In the genomic region with DNA sequence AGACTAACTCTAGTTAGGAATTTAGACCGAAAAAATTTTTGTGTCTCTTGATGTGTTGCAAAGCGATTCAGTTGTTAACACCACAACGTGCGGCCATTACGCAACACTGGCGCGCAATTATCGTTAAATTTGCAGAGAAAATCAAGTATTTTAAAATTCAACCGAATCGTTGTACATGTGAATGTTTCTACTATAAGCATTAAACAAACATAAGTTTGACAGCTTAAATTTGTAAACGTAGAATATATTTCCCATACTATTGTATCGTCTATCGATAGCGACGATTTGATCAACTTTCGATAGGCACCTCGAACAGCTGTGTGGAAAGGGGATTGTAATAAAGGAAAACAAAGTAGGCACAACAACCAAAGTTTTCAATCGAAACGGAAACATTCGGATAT, we compare ENCODE assay signal across 1 fruit fly cellular context.
A peak's percentile ranks its signal among the peaks of the same experiment; 100 is the strongest.
TF ChIP-seq lines count a peak whose summit lies in the region.

TSS of gene Usp30 (minus strand) at position 245 of the 401 bp plus-strand sequence.
TSS of gene CG16721 (plus strand) at position 327 of the 401 bp plus-strand sequence.

TF ChIP-seq in whole organism, embryonic, 481 proteins besides CTCF, POLR2A, EP300 and RAD21 (continued from another document and continues in another):
- TF ChIP-seq Hand (GFP tag; optimal IDR thresholded peaks at IDR 0.05; lab: Kevin White, UChicago): no peak
- TF ChIP-seq salm (tag; optimal IDR thresholded peaks at IDR 0.05; lab: Kevin White, UChicago): no peak
- TF ChIP-seq Nf-YC (tag; optimal IDR thresholded peaks at IDR 0.05; lab: Kevin White, UChicago): peak; percentile 39
- TF ChIP-seq CG11560 (tag; IDR thresholded peaks at IDR 0.05; lab: Robert Waterston, UW): no peak
- TF ChIP-seq H2.0 (GFP tag; IDR thresholded peaks at IDR 0.05; lab: Robert Waterston, UW): no peak
- peak; percentile 78 for TF ChIP-seq CG1603 (tag; optimal IDR thresholded peaks at IDR 0.05; lab: Kevin White, UChicago)
- TF ChIP-seq unpg (GFP tag; optimal IDR thresholded peaks at IDR 0.05; lab: Kevin White, UChicago): peak; percentile 43
- TF ChIP-seq Hr78 (GFP tag; optimal IDR thresholded peaks at IDR 0.05; lab: Kevin White, UChicago): no peak
- peak; percentile 55 for TF ChIP-seq phol (tag; optimal IDR thresholded peaks at IDR 0.05; lab: Kevin White, UChicago)
- TF ChIP-seq Hsf (GFP tag; optimal IDR thresholded peaks at IDR 0.05; lab: Kevin White, UChicago): peak; percentile 22
- TF ChIP-seq her (GFP tag; optimal IDR thresholded peaks at IDR 0.05; lab: Kevin White, UChicago): peak; percentile 56
- no peak for TF ChIP-seq Ssrp (tag; optimal IDR thresholded peaks at IDR 0.05; lab: Kevin White, UChicago)
- TF ChIP-seq ase (GFP tag; IDR thresholded peaks at IDR 0.05; lab: Robert Waterston, UW): no peak
- peak; percentile 39 for TF ChIP-seq CG13894 (tag; optimal IDR thresholded peaks at IDR 0.05; lab: Kevin White, UChicago)
- TF ChIP-seq ATbp (GFP tag; optimal IDR thresholded peaks at IDR 0.05; lab: Kevin White, UChicago): no peak
- peak; percentile 77 for TF ChIP-seq CG8290 (GFP tag; optimal IDR thresholded peaks at IDR 0.05; lab: Kevin White, UChicago)
- peak in 1 of 2 experiments; percentile 42 for TF ChIP-seq CG8290 (tag; optimal IDR thresholded peaks at IDR 0.05; lab: Kevin White, UChicago)
- no peak for TF ChIP-seq Dek (tag; optimal IDR thresholded peaks at IDR 0.05; lab: Kevin White, UChicago)
- TF ChIP-seq hkb (optimal IDR thresholded peaks at IDR 0.05; lab: Kevin White, UChicago): no peak
- 0 out of 2 replicates have a peak, but pooled peaks have one; percentile 15 for TF ChIP-seq hkb (GFP tag; IDR thresholded peaks at IDR 0.05; lab: Robert Waterston, UW)
- no peak for TF ChIP-seq CG17385 (GFP tag; optimal IDR thresholded peaks at IDR 0.05; lab: Kevin White, UChicago)
- TF ChIP-seq CG4328 (GFP tag; optimal IDR thresholded peaks at IDR 0.05; lab: Kevin White, UChicago): peak; percentile 13
- TF ChIP-seq CG12299 (tag; optimal IDR thresholded peaks at IDR 0.05; lab: Kevin White, UChicago): peak; percentile 29
- TF ChIP-seq oc (tag; optimal IDR thresholded peaks at IDR 0.05; lab: Kevin White, UChicago): no peak
- TF ChIP-seq Med (GFP tag; lab: Kevin White, UChicago): peak; percentile 93
- no peak for TF ChIP-seq gsb (GFP tag; IDR thresholded peaks at IDR 0.05; lab: Robert Waterston, UW)
- TF ChIP-seq B-H2 (GFP tag; optimal IDR thresholded peaks at IDR 0.05; lab: Kevin White, UChicago): peak; percentile 60
- no peak for TF ChIP-seq sima (GFP tag; optimal IDR thresholded peaks at IDR 0.05; lab: Kevin White, UChicago)
- no peak for TF ChIP-seq ci (GFP tag; IDR thresholded peaks at IDR 0.05; lab: Robert Waterston, UW)
- no peak for TF ChIP-seq Mes4 (GFP tag; optimal IDR thresholded peaks at IDR 0.05; lab: Kevin White, UChicago)
- no peak for TF ChIP-seq kah (GFP tag; optimal IDR thresholded peaks at IDR 0.05; lab: Kevin White, UChicago)
- no peak for TF ChIP-seq pfk (GFP tag; optimal IDR thresholded peaks at IDR 0.05; lab: Kevin White, UChicago)
- TF ChIP-seq Nf-YB (GFP tag; optimal IDR thresholded peaks at IDR 0.05; lab: Kevin White, UChicago): peak; percentile 1
- no peak for TF ChIP-seq Usf (GFP tag; optimal IDR thresholded peaks at IDR 0.05; lab: Kevin White, UChicago)
- no peak for TF ChIP-seq CG12104 (GFP tag; optimal IDR thresholded peaks at IDR 0.05; lab: Kevin White, UChicago)
- TF ChIP-seq esg (GFP tag; conservative IDR thresholded peaks at IDR 0.05; lab: Robert Waterston, UW): no peak
- TF ChIP-seq schlank (tag; optimal IDR thresholded peaks at IDR 0.05; lab: Kevin White, UChicago): no peak
- TF ChIP-seq Sox100B (GFP tag; optimal IDR thresholded peaks at IDR 0.05; lab: Kevin White, UChicago): no peak
- TF ChIP-seq HLH3B (GFP tag; IDR thresholded peaks at IDR 0.05; lab: Robert Waterston, UW): no peak
- TF ChIP-seq Nf-YA (GFP tag; IDR thresholded peaks at IDR 0.05; lab: Robert Waterston, UW): no peak
- TF ChIP-seq CG14441 (GFP tag; IDR thresholded peaks at IDR 0.05; lab: Robert Waterston, UW): no peak
- peak; percentile 59 to 66 for TF ChIP-seq dpn (GFP tag; optimal IDR thresholded peaks at IDR 0.05; lab: Kevin White, UChicago)
- TF ChIP-seq ato (GFP tag; IDR thresholded peaks at IDR 0.05; lab: Robert Waterston, UW; ENCODE audit: partially characterized antibody): peak; percentile 60
- no peak for TF ChIP-seq CG3407 (GFP tag; optimal IDR thresholded peaks at IDR 0.05; lab: Kevin White, UChicago)
- TF ChIP-seq CG2202 (tag; optimal IDR thresholded peaks at IDR 0.05; lab: Kevin White, UChicago): no peak
- TF ChIP-seq trh (GFP tag; optimal IDR thresholded peaks at IDR 0.05; lab: Kevin White, UChicago): no peak
- peak; percentile 54 for TF ChIP-seq CG3847 (GFP tag; IDR thresholded peaks at IDR 0.05; lab: Robert Waterston, UW)
- peak; percentile 35 for TF ChIP-seq vfl (GFP tag; optimal IDR thresholded peaks at IDR 0.05; lab: Kevin White, UChicago)
- no peak for TF ChIP-seq croc (GFP tag; conservative IDR thresholded peaks at IDR 0.05; lab: Robert Waterston, UW)
- no peak for TF ChIP-seq lola (GFP tag; optimal IDR thresholded peaks at IDR 0.05; lab: Kevin White, UChicago)
- TF ChIP-seq eyg (GFP tag; optimal IDR thresholded peaks at IDR 0.05; lab: Kevin White, UChicago): no peak
- TF ChIP-seq CG11695 (GFP tag; IDR thresholded peaks at IDR 0.05; lab: Robert Waterston, UW): no peak
- TF ChIP-seq CG10565 (GFP tag; optimal IDR thresholded peaks at IDR 0.05; lab: Kevin White, UChicago): no peak
- TF ChIP-seq Sry-β (GFP tag; optimal IDR thresholded peaks at IDR 0.05; lab: Kevin White, UChicago): no peak
- no peak for TF ChIP-seq Elba2 (GFP tag; optimal IDR thresholded peaks at IDR 0.05; lab: Kevin White, UChicago)
- TF ChIP-seq ems (GFP tag; optimal IDR thresholded peaks at IDR 0.05; lab: Kevin White, UChicago): peak; percentile 72
- peak; percentile 51 for TF ChIP-seq fu2 (GFP tag; optimal IDR thresholded peaks at IDR 0.05; lab: Kevin White, UChicago)
- no peak for TF ChIP-seq CG5953 (GFP tag; IDR thresholded peaks at IDR 0.05; lab: Robert Waterston, UW)
- no peak for TF ChIP-seq CG3065 (GFP tag; optimal IDR thresholded peaks at IDR 0.05; lab: Kevin White, UChicago)
- peak; percentile 46 for TF ChIP-seq E2f2 (GFP tag; IDR thresholded peaks at IDR 0.05; lab: Robert Waterston, UW)
- no peak for TF ChIP-seq CG6654 (GFP tag; optimal IDR thresholded peaks at IDR 0.05; lab: Kevin White, UChicago)
- TF ChIP-seq cato (GFP tag; optimal IDR thresholded peaks at IDR 0.05; lab: Kevin White, UChicago; ENCODE audit: borderline replicate concordance): no peak
- no peak for TF ChIP-seq rib (GFP tag; IDR thresholded peaks at IDR 0.05; lab: Robert Waterston, UW)
- TF ChIP-seq Vsx1 (GFP tag; optimal IDR thresholded peaks at IDR 0.05; lab: Kevin White, UChicago): no peak
- no peak for TF ChIP-seq CG7357 (GFP tag; IDR thresholded peaks at IDR 0.05; lab: Robert Waterston, UW)
- TF ChIP-seq Xbp1 (GFP tag; optimal IDR thresholded peaks at IDR 0.05; lab: Kevin White, UChicago): peak; percentile 40
- no peak for TF ChIP-seq ab (GFP tag; optimal IDR thresholded peaks at IDR 0.05; lab: Kevin White, UChicago)
- TF ChIP-seq wor (GFP tag; IDR thresholded peaks at IDR 0.05; lab: Robert Waterston, UW): no peak
- TF ChIP-seq Fer3 (tag; optimal IDR thresholded peaks at IDR 0.05; lab: Kevin White, UChicago): peak; percentile 28
- TF ChIP-seq CG17612 (GFP tag; IDR thresholded peaks at IDR 0.05; lab: Robert Waterston, UW): no peak
- no peak for TF ChIP-seq CG43689 (GFP tag; IDR thresholded peaks at IDR 0.05; lab: Robert Waterston, UW)
- TF ChIP-seq da (GFP tag; optimal IDR thresholded peaks at IDR 0.05; lab: Kevin White, UChicago): no peak
- no peak for TF ChIP-seq ara (GFP tag; IDR thresholded peaks at IDR 0.05; lab: Robert Waterston, UW)
- no peak for TF ChIP-seq CG2199 (GFP tag; IDR thresholded peaks at IDR 0.05; lab: Robert Waterston, UW)
- no peak for TF ChIP-seq fru (optimal IDR thresholded peaks at IDR 0.05; lab: Kevin White, UChicago)
- no peak for TF ChIP-seq CG32772 (GFP tag; IDR thresholded peaks at IDR 0.05; lab: Robert Waterston, UW)
- TF ChIP-seq CG11696 (GFP tag; IDR thresholded peaks at IDR 0.05; lab: Robert Waterston, UW): no peak
- TF ChIP-seq tgo (GFP tag; IDR thresholded peaks at IDR 0.05; lab: Robert Waterston, UW): no peak
- no peak for TF ChIP-seq GATAe (GFP tag; conservative IDR thresholded peaks at IDR 0.05; lab: Robert Waterston, UW)
- no peak for TF ChIP-seq tup (GFP tag; optimal IDR thresholded peaks at IDR 0.05; lab: Kevin White, UChicago)
- TF ChIP-seq CG3726 (GFP tag; IDR thresholded peaks at IDR 0.05; lab: Robert Waterston, UW): no peak
- TF ChIP-seq CG1647 (GFP tag; optimal IDR thresholded peaks at IDR 0.05; lab: Kevin White, UChicago): peak; percentile 33
- no peak for TF ChIP-seq Kr (GFP tag; optimal IDR thresholded peaks at IDR 0.05; lab: Kevin White, UChicago)
- TF ChIP-seq Taf1 (GFP tag; IDR thresholded peaks at IDR 0.05; lab: Robert Waterston, UW): no peak
- peak; percentile 58 for TF ChIP-seq CG18476 (GFP tag; optimal IDR thresholded peaks at IDR 0.05; lab: Kevin White, UChicago)
- TF ChIP-seq Dfd (GFP tag; optimal IDR thresholded peaks at IDR 0.05; lab: Kevin White, UChicago): no peak
- TF ChIP-seq NC2α (GFP tag; optimal IDR thresholded peaks at IDR 0.05; lab: Kevin White, UChicago): no peak
- no peak for TF ChIP-seq CG17912 (GFP tag; optimal IDR thresholded peaks at IDR 0.05; lab: Kevin White, UChicago)
- TF ChIP-seq seq (GFP tag; IDR thresholded peaks at IDR 0.05; lab: Robert Waterston, UW): no peak
- TF ChIP-seq CG9727 (GFP tag; optimal IDR thresholded peaks at IDR 0.05; lab: Kevin White, UChicago): peak; percentile 1
- no peak for TF ChIP-seq pan (optimal IDR thresholded peaks at IDR 0.05; lab: Kevin White, UChicago)
- no peak for TF ChIP-seq pan (GFP tag; optimal IDR thresholded peaks at IDR 0.05 in 1 of 2, IDR thresholded peaks at IDR 0.05 in 1 of 2)
- TF ChIP-seq CG10543 (GFP tag; optimal IDR thresholded peaks at IDR 0.05; lab: Kevin White, UChicago): peak; percentile 37
- no peak for TF ChIP-seq CG13775 (GFP tag; optimal IDR thresholded peaks at IDR 0.05; lab: Kevin White, UChicago)
- TF ChIP-seq Scr (GFP tag; IDR thresholded peaks at IDR 0.05; lab: Robert Waterston, UW; ENCODE audit: partially characterized antibody): peak; percentile 72
- TF ChIP-seq tin (GFP tag; optimal IDR thresholded peaks at IDR 0.05; lab: Kevin White, UChicago): peak; percentile 37
- TF ChIP-seq D (optimal IDR thresholded peaks at IDR 0.05; lab: Kevin White, UChicago): no peak
- TF ChIP-seq D (GFP tag; optimal IDR thresholded peaks at IDR 0.05; lab: Kevin White, UChicago): no peak
- peak; percentile 97 for TF ChIP-seq CG10267 (tag; optimal IDR thresholded peaks at IDR 0.05; lab: Kevin White, UChicago)
- peak; percentile 47; the same call in 1 of the 3 replicates for TF ChIP-seq zen2 (GFP tag; IDR thresholded peaks at IDR 0.05; lab: Robert Waterston, UW; ENCODE audit: partially characterized antibody)
- TF ChIP-seq Chrac-16 (GFP tag; optimal IDR thresholded peaks at IDR 0.05; lab: Kevin White, UChicago): peak; percentile 21
- TF ChIP-seq Doc3 (GFP tag; IDR thresholded peaks at IDR 0.05; lab: Robert Waterston, UW; ENCODE audit: partially characterized antibody): peak; percentile 65
- no peak for TF ChIP-seq CG10431 (GFP tag; optimal IDR thresholded peaks at IDR 0.05; lab: Kevin White, UChicago)
- peak; percentile 60 for TF ChIP-seq Sin3A (optimal IDR thresholded peaks at IDR 0.05; lab: Kevin White, UChicago)
- no peak for TF ChIP-seq CG10979 (tag; optimal IDR thresholded peaks at IDR 0.05; lab: Kevin White, UChicago)
- no peak for TF ChIP-seq cwo (GFP tag; optimal IDR thresholded peaks at IDR 0.05; lab: Kevin White, UChicago)
- no peak for TF ChIP-seq emc (GFP tag; optimal IDR thresholded peaks at IDR 0.05; lab: Kevin White, UChicago)
- TF ChIP-seq bab2 (GFP tag; optimal IDR thresholded peaks at IDR 0.05; lab: Kevin White, UChicago): peak; percentile 50
- TF ChIP-seq Hey (tag; optimal IDR thresholded peaks at IDR 0.05; lab: Kevin White, UChicago): no peak
- no peak for TF ChIP-seq br (optimal IDR thresholded peaks at IDR 0.05; lab: Kevin White, UChicago)
- TF ChIP-seq Atf-2 (GFP tag; optimal IDR thresholded peaks at IDR 0.05; lab: Kevin White, UChicago): no peak
- no peak for TF ChIP-seq abd-A (tag; optimal IDR thresholded peaks at IDR 0.05; lab: Kevin White, UChicago)
- no peak for TF ChIP-seq Oaz (GFP tag; IDR thresholded peaks at IDR 0.05; lab: Robert Waterston, UW)
- TF ChIP-seq gem (tag; optimal IDR thresholded peaks at IDR 0.05; lab: Kevin White, UChicago): no peak
- TF ChIP-seq Poxn (GFP tag; IDR thresholded peaks at IDR 0.05; lab: Robert Waterston, UW): no peak
- TF ChIP-seq Eip74EF (GFP tag; optimal IDR thresholded peaks at IDR 0.05; lab: Kevin White, UChicago): no peak
- no peak for TF ChIP-seq CG10321 (GFP tag; IDR thresholded peaks at IDR 0.05; lab: Robert Waterston, UW)
- peak; percentile 28 for TF ChIP-seq CG13624 (GFP tag; optimal IDR thresholded peaks at IDR 0.05; lab: Kevin White, UChicago)
- no peak for TF ChIP-seq wek (GFP tag; optimal IDR thresholded peaks at IDR 0.05; lab: Kevin White, UChicago)
- peak; percentile 81 for TF ChIP-seq CG17186 (GFP tag; optimal IDR thresholded peaks at IDR 0.05; lab: Kevin White, UChicago)
- peak; percentile 80 for TF ChIP-seq pzg (GFP tag; optimal IDR thresholded peaks at IDR 0.05; lab: Kevin White, UChicago)
- TF ChIP-seq zf30C (GFP tag; optimal IDR thresholded peaks at IDR 0.05; lab: Kevin White, UChicago): no peak
- TF ChIP-seq klu (GFP tag; IDR thresholded peaks at IDR 0.05; lab: Robert Waterston, UW): no peak
- 0 out of 2 replicates have a peak, but pooled peaks have one; percentile 32 for TF ChIP-seq Xrp1 (GFP tag; IDR thresholded peaks at IDR 0.05; lab: Robert Waterston, UW)
- TF ChIP-seq H15 (GFP tag; IDR thresholded peaks at IDR 0.05; lab: Robert Waterston, UW): no peak
- TF ChIP-seq CG15479 (GFP tag; optimal IDR thresholded peaks at IDR 0.05; lab: Kevin White, UChicago): no peak
- TF ChIP-seq CG5180 (GFP tag; optimal IDR thresholded peaks at IDR 0.05; lab: Kevin White, UChicago): no peak
- TF ChIP-seq CG9876 (GFP tag; optimal IDR thresholded peaks at IDR 0.05; lab: Kevin White, UChicago): no peak
- TF ChIP-seq CG13287 (GFP tag; IDR thresholded peaks at IDR 0.05; lab: Robert Waterston, UW; ENCODE audit: partially characterized antibody): peak; percentile 89
- peak; percentile 77 for TF ChIP-seq HLH4C (GFP tag; IDR thresholded peaks at IDR 0.05; lab: Robert Waterston, UW; ENCODE audit: partially characterized antibody)
- peak; percentile 1 for TF ChIP-seq nerfin-1 (tag; optimal IDR thresholded peaks at IDR 0.05; lab: Kevin White, UChicago)
- TF ChIP-seq CG2678 (tag; optimal IDR thresholded peaks at IDR 0.05; lab: Kevin White, UChicago): no peak
